Fruit fly (Drosophila melanogaster) whole organism, adult: ENCODE data around the gene CG15525.

Experiments
- CG11617 ChIP-seq: fragments of 200-800 bp; sonication (Bioruptor generic); optimal IDR thresholded peaks from 2 replicates; lab custom pipeline; 2017; ENCODE audit warnings: mild to moderate bottlenecking, missing biosample characterization, missing genetic modification reagents, missing genetic modification characterization
- CG12768 ChIP-seq: fragments of 200-800 bp; sonication (Bioruptor generic); optimal IDR thresholded peaks from 2 replicates; lab custom pipeline; 2017; ENCODE audit warnings: missing biosample characterization, missing genetic modification characterization, mild to moderate bottlenecking, moderate library complexity, missing genetic modification reagents
- CG14711 ChIP-seq: fragments of 200-800 bp; sonication (Bioruptor generic); optimal IDR thresholded peaks from 2 replicates; lab custom pipeline; 2018; ENCODE audit warnings: missing biosample characterization, mild to moderate bottlenecking, missing genetic modification characterization, moderate library complexity
- CG1620 ChIP-seq: fragments of 200-800 bp; sonication (Bioruptor generic); optimal IDR thresholded peaks from 2 replicates; lab custom pipeline; 2016; ENCODE audit warnings: missing biosample characterization, missing genetic modification characterization
- CG33017 ChIP-seq: fragments of 200-800 bp; sonication (Bioruptor generic); optimal IDR thresholded peaks from 2 replicates; lab custom pipeline; 2018; ENCODE audit warnings: missing biosample characterization, mild to moderate bottlenecking, missing genetic modification characterization, moderate library complexity
- CG5204 ChIP-seq: fragments of 200-800 bp; sonication (Bioruptor generic); optimal IDR thresholded peaks from 2 replicates; lab custom pipeline; 2016; ENCODE audit warnings: missing biosample characterization, missing genetic modification characterization
- CG7045 ChIP-seq: fragments of 200-800 bp; sonication (Bioruptor generic); optimal IDR thresholded peaks from 2 replicates; lab custom pipeline; 2017; ENCODE audit warnings: missing biosample characterization, mild to moderate bottlenecking, missing genetic modification characterization
- CG7101 ChIP-seq: fragments of 200-800 bp; sonication (Bioruptor generic); optimal IDR thresholded peaks from 2 replicates; lab custom pipeline; 2018; ENCODE audit warnings: missing biosample characterization, mild to moderate bottlenecking, missing genetic modification characterization, moderate library complexity
- Clk ChIP-seq: fragments of 200-800 bp; sonication (Bioruptor generic); optimal IDR thresholded peaks from 2 replicates; lab custom pipeline; 2017; ENCODE audit warnings: missing biosample characterization, missing genetic modification characterization
- Crg-1 ChIP-seq: fragments of 200-800 bp; sonication (Bioruptor generic); optimal IDR thresholded peaks from 2 replicates; lab custom pipeline; 2016; ENCODE audit warnings: missing biosample characterization, missing genetic modification characterization
- Hr96 ChIP-seq: fragments of 200-800 bp; sonication (Bioruptor generic); optimal IDR thresholded peaks from 2 replicates; lab custom pipeline; 2016; ENCODE audit warnings: missing biosample characterization, missing genetic modification characterization
- Mnt ChIP-seq: fragments of 200-800 bp; sonication (Bioruptor generic); optimal IDR thresholded peaks from 2 replicates; lab custom pipeline; 2016; ENCODE audit warnings: missing biosample characterization, mild to moderate bottlenecking, missing genetic modification characterization
- bab1 ChIP-seq: fragments of 200-800 bp; sonication (Bioruptor generic); optimal IDR thresholded peaks from 3 replicates; lab custom pipeline; 2019; ENCODE audit warnings: missing biosample characterization, mild to moderate bottlenecking, missing genetic modification characterization, moderate library complexity
- cic ChIP-seq: fragments of 200-800 bp; sonication (Bioruptor generic); optimal IDR thresholded peaks from 2 replicates; lab custom pipeline; 2017; ENCODE audit warnings: missing biosample characterization, mild to moderate bottlenecking, missing genetic modification characterization, moderate library complexity
- cnc ChIP-seq, 2 experiments: fragments of >200 bp; optimal IDR thresholded peaks; 2 replicates each; lab custom pipeline; 2017
- kay ChIP-seq: fragments of 200-800 bp; sonication (Bioruptor generic); peaks from one replicate; lab custom pipeline; 2016; ENCODE audit warnings: missing biosample characterization, missing genetic modification characterization, borderline replicate concordance
- ovo ChIP-seq: fragments of 200-800 bp; sonication (Bioruptor generic); optimal IDR thresholded peaks from 2 replicates; lab custom pipeline; 2016; ENCODE audit warnings: missing biosample characterization, missing genetic modification characterization
- pad ChIP-seq: fragments of 200-800 bp; sonication (Bioruptor generic); optimal IDR thresholded peaks from 3 replicates; lab custom pipeline; 2017; ENCODE audit warnings: missing biosample characterization, missing genetic modification characterization, mild to moderate bottlenecking, moderate library complexity, missing genetic modification reagents
- tj ChIP-seq: fragments of 200-800 bp; sonication (Bioruptor generic); optimal IDR thresholded peaks from 3 replicates; lab custom pipeline; 2017; ENCODE audit warnings: missing biosample characterization, mild to moderate bottlenecking, missing genetic modification characterization, moderate library complexity
- toe ChIP-seq: fragments of 200-800 bp; sonication (Bioruptor generic); optimal IDR thresholded peaks from 2 replicates; lab custom pipeline; 2016; ENCODE audit warnings: missing biosample characterization, missing genetic modification characterization

CG15525 gene

dm6 chr3R:30039494-30039893 is 42.0 kb upstream of the CG15525 start, which contains the start of the genes janA, Sry-alpha and Sry-beta:
janA (minus strand) TSS chr3R:30039533.
Sry-alpha (plus strand) TSS chr3R:30039719.
Sry-beta (plus strand) TSS chr3R:30039719.
- TF ChIP-seq CG11617 (GFP tag; lab: Kevin White, UChicago) (peak; percentile 20), cnc (optimal IDR thresholded peaks at IDR 0.05; lab: Kevin White, UChicago) (no peak), cic (GFP tag; lab: Kevin White, UChicago) (no peak), Clk (GFP tag; lab: Kevin White, UChicago) (no peak), ovo (no peak), bab1 (GFP tag; lab: Kevin White, UChicago) (peak; percentile 65), CG5204 (GFP tag; lab: Kevin White, UChicago) (no peak), Crg-1 (peak; percentile 45), pad (GFP tag; lab: Kevin White, UChicago) (no peak), Hr96 (GFP tag; lab: Kevin White, UChicago) (no peak), toe (no peak), CG7101 (tag; lab: Kevin White, UChicago) (peak; percentile 0), tj (GFP tag; lab: Kevin White, UChicago) (no peak), kay (GFP tag; lab: Kevin White, UChicago) (no peak), CG14711 (peak; percentile 19), CG33017 (tag; lab: Kevin White, UChicago) (no peak), Mnt (GFP tag; lab: Kevin White, UChicago) (peak; percentile 33), CG1620 (GFP tag; lab: Kevin White, UChicago) (peak; percentile 45), CG12768 (no peak), CG7045 (GFP tag; lab: Kevin White, UChicago) (no peak)

dm6 chr3R:30038628-30039027 is 41.2 kb upstream of the CG15525 start, which contains the start of gene janB:
janB (minus strand) TSS chr3R:30038728.
- TF ChIP-seq toe (no peak), CG7045 (GFP tag; lab: Kevin White, UChicago) (no peak), CG33017 (tag; lab: Kevin White, UChicago) (no peak), Hr96 (GFP tag; lab: Kevin White, UChicago) (no peak), Crg-1 (no peak), CG5204 (GFP tag; lab: Kevin White, UChicago) (no peak), Clk (GFP tag; lab: Kevin White, UChicago) (no peak), Mnt (GFP tag; lab: Kevin White, UChicago) (no peak), tj (GFP tag; lab: Kevin White, UChicago) (no peak)

- no peak for TF ChIP-seq CG1620 (GFP tag; lab: Kevin White, UChicago)
- TF ChIP-seq CG7045 (GFP tag; lab: Kevin White, UChicago) = no peak
- no peak for TF ChIP-seq CG12768
- no peak for TF ChIP-seq Hr96 (GFP tag; lab: Kevin White, UChicago)
- TF ChIP-seq kay (GFP tag; lab: Kevin White, UChicago) = no peak
- TF ChIP-seq toe = no peak
- no peak for TF ChIP-seq cic (GFP tag; lab: Kevin White, UChicago)
- no peak for TF ChIP-seq CG11617 (GFP tag; lab: Kevin White, UChicago)
- no peak for TF ChIP-seq Clk (GFP tag; lab: Kevin White, UChicago)
- no peak for TF ChIP-seq CG7101 (tag; lab: Kevin White, UChicago)
- TF ChIP-seq CG14711 = no peak
- no peak for TF ChIP-seq Mnt (GFP tag; lab: Kevin White, UChicago)
- no peak for TF ChIP-seq tj (GFP tag; lab: Kevin White, UChicago)
- no peak for TF ChIP-seq cnc (optimal IDR thresholded peaks at IDR 0.05; lab: Kevin White, UChicago)
Measured at dm6 chr3R:30037630-30038029, 40.2 kb upstream of the CG15525 start, which contains the start of gene ocn. ocn (minus strand) TSS chr3R:30037730.

dm6 chr3R:30036609-30037008 is 39.1 kb upstream of the CG15525 start, which contains the start of gene ZIPIC:
ZIPIC (minus strand) TSS chr3R:30036870.
- TF ChIP-seq kay (GFP tag; lab: Kevin White, UChicago) (no peak), CG33017 (tag; lab: Kevin White, UChicago) (no peak), CG7045 (GFP tag; lab: Kevin White, UChicago) (no peak)

dm6 chr3R:30032281-30032680 is 34.8 kb upstream of the CG15525 start:
- TF ChIP-seq Hr96 (GFP tag; lab: Kevin White, UChicago) = no peak
- TF ChIP-seq CG5204 (GFP tag; lab: Kevin White, UChicago) = no peak
- no peak for TF ChIP-seq CG1620 (GFP tag; lab: Kevin White, UChicago)
- TF ChIP-seq CG14711 = no peak
- no peak for TF ChIP-seq toe
- TF ChIP-seq CG33017 (tag; lab: Kevin White, UChicago) = no peak
- no peak for TF ChIP-seq kay (GFP tag; lab: Kevin White, UChicago)

dm6 chr3R:30030061-30030460 is 32.6 kb upstream of the CG15525 start:
- TF ChIP-seq CG7101 (tag; lab: Kevin White, UChicago) (no peak), CG14711 (no peak), Mnt (GFP tag; lab: Kevin White, UChicago) (no peak), bab1 (GFP tag; lab: Kevin White, UChicago) (no peak), CG11617 (GFP tag; lab: Kevin White, UChicago) (no peak), cnc (optimal IDR thresholded peaks at IDR 0.05; lab: Kevin White, UChicago) (no peak), Hr96 (GFP tag; lab: Kevin White, UChicago) (no peak), cic (GFP tag; lab: Kevin White, UChicago) (no peak), ovo (no peak), CG12768 (no peak), Clk (GFP tag; lab: Kevin White, UChicago) (no peak)
